Worm (Caenorhabditis elegans): ENCODE results near the gene Y22D7AL.3.

ce11 chrIII:1591681-1592080 is 49.6 kb upstream of the Y22D7AL.3 start:
- TF ChIP-seq him-1 (tag; optimal IDR thresholded peaks at IDR 0.05) (no peak), dao-5 (tag; optimal IDR thresholded peaks at IDR 0.05) (no peak), W03F9.2 (tag; optimal IDR thresholded peaks at IDR 0.05) (no peak)
